Worm (Caenorhabditis elegans): ENCODE results near the gene col-75.

ce11 chrII:6443710-6444109, 17.6 kb downstream of the col-75 start, which contains the start of gene K06A1.2:
- no peak for TF ChIP-seq skn-1 (tag; optimal IDR thresholded peaks at IDR 0.05)
- no peak for TF ChIP-seq hlh-4 (tag; optimal IDR thresholded peaks at IDR 0.05)
- no peak for TF ChIP-seq nhr-47 (tag; optimal IDR thresholded peaks at IDR 0.05)
- TF ChIP-seq mab-9 (GFP tag; IDR thresholded peaks at IDR 0.05): no peak
